Worm (Caenorhabditis elegans) whole organism, early embryonic: ENCODE measurements around the gene K11H12.5.

Experiments used
- ama-1 ChIP-seq: fragments of 150-350 bp; optimal IDR thresholded peaks from 2 replicates; lab custom pipeline; 2014
- ets-7 ChIP-seq: sonication (generic microtip); optimal IDR thresholded peaks from 2 replicates; lab custom pipeline; 2016; ENCODE audit warnings: missing genotype, missing genetic modification characterization, missing compliant biosample characterization
- flt-1 ChIP-seq: fragments of 200-800 bp; sonication (Bioruptor generic); IDR thresholded peaks from 2 replicates; pipeline ENCODE4 v1.3.6; 2022; ENCODE audit warnings: missing genetic modification characterization, missing compliant biosample characterization
- hmbx-1 ChIP-seq: sonication (generic microtip); optimal IDR thresholded peaks from 2 replicates; lab custom pipeline; 2016; ENCODE audit warnings: mild to moderate bottlenecking, missing genetic modification characterization, missing compliant biosample characterization
- hmg-4 ChIP-seq: fragments of 200-800 bp; sonication (Bioruptor generic); optimal IDR thresholded peaks from 2 replicates; lab custom pipeline; 2018; ENCODE audit warnings: mild to moderate bottlenecking, missing genetic modification characterization, missing compliant biosample characterization
- pes-1 ChIP-seq: fragments of 200-800 bp; sonication (Bioruptor generic); IDR thresholded peaks from 2 replicates; pipeline ENCODE4 v1.3.6; 2022; ENCODE audit warnings: missing genetic modification reagents, missing genetic modification characterization, missing compliant biosample characterization
- sea-1 ChIP-seq: fragments of 200-800 bp; sonication (Bioruptor generic); conservative IDR thresholded peaks from 2 replicates; pipeline ENCODE4 v1.3.6; 2022; ENCODE audit warnings: missing genetic modification characterization, missing compliant biosample characterization
- tbx-11 ChIP-seq: fragments of 200-800 bp; sonication (Bioruptor generic); IDR thresholded peaks from 2 replicates; pipeline ENCODE4 v1.3.6; 2022; ENCODE audit warnings: missing genetic modification characterization, missing compliant biosample characterization
- tbx-37 ChIP-seq: fragments of 200-800 bp; sonication (Bioruptor generic); conservative IDR thresholded peaks from 2 replicates; pipeline ENCODE4 v1.3.6; 2022; ENCODE audit warnings: missing genetic modification reagents, missing genetic modification characterization, missing compliant biosample characterization

- TF ChIP-seq sea-1 (GFP tag; lab: Robert Waterston, UW) (no peak), pes-1 (GFP tag; lab: Robert Waterston, UW) (no peak), hmbx-1 (tag; lab: Kevin White, UChicago) (no peak), hmg-4 (GFP tag; lab: Kevin White, UChicago) (no peak), flt-1 (GFP tag; lab: Robert Waterston, UW) (no peak), ama-1 (no peak), tbx-11 (GFP tag; lab: Robert Waterston, UW) (no peak), ets-7 (tag; lab: Kevin White, UChicago) (no peak), tbx-37 (GFP tag; lab: Robert Waterston, UW) (no peak)
Measured at ce11 chrIV:639167-639566, 37.2 kb upstream of the K11H12.5 start.
